Fruit fly (Drosophila melanogaster) whole organism, embryonic: ENCODE results near the gene CtBP.

Experiments used
- Antp ChIP-seq: fragments of 200-800 bp; sonication (Bioruptor generic); optimal IDR thresholded peaks from 3 replicates; lab custom pipeline; 2016; ENCODE audit warnings: missing biosample characterization, missing genetic modification characterization
- BEAF-32 ChIP-seq: fragments of 200-800 bp; sonication (Bioruptor generic); optimal IDR thresholded peaks from 3 replicates; lab custom pipeline; 2017; ENCODE audit warnings: missing biosample characterization, missing genetic modification characterization, mild to moderate bottlenecking, moderate library complexity, missing genetic modification reagents
- CG10267 ChIP-seq: fragments of 200-800 bp; sonication (Bioruptor generic); optimal IDR thresholded peaks from 2 replicates; lab custom pipeline; 2018; ENCODE audit warnings: missing biosample characterization, mild to moderate bottlenecking, missing genetic modification characterization, moderate library complexity
- CG10431 ChIP-seq: fragments of 200-800 bp; sonication (Bioruptor generic); optimal IDR thresholded peaks from 3 replicates; lab custom pipeline; 2018; ENCODE audit warnings: missing biosample characterization, mild to moderate bottlenecking, missing genetic modification characterization
- CG12942 ChIP-seq: fragments of 200-800 bp; sonication (Bioruptor generic); optimal IDR thresholded peaks from 3 replicates; lab custom pipeline; 2016; ENCODE audit warnings: missing biosample characterization, missing genetic modification characterization
- CG13775 ChIP-seq: fragments of 200-800 bp; sonication (Bioruptor generic); optimal IDR thresholded peaks from 3 replicates; lab custom pipeline; 2017; ENCODE audit warnings: missing biosample characterization, mild to moderate bottlenecking, missing genetic modification characterization
- CG30403 ChIP-seq: fragments of 200-800 bp; sonication (Bioruptor generic); optimal IDR thresholded peaks from 3 replicates; lab custom pipeline; 2016; ENCODE audit warnings: missing biosample characterization, missing genetic modification characterization
- CG32772 ChIP-seq: fragments of 200-800 bp; sonication (Bioruptor generic); IDR thresholded peaks from 2 replicates; pipeline ENCODE4 v1.3.6; 2022; ENCODE audit warnings: missing biosample characterization, missing genetic modification characterization
- CG33557 ChIP-seq: fragments of 200-800 bp; sonication (Bioruptor generic); optimal IDR thresholded peaks from 2 replicates; lab custom pipeline; 2019; ENCODE audit warnings: missing biosample characterization, mild to moderate bottlenecking, missing genetic modification characterization, moderate library complexity
- CG34422 ChIP-seq: fragments of 200-800 bp; sonication (Bioruptor generic); IDR thresholded peaks from 3 replicates; pipeline ENCODE4 v1.3.6; 2022; ENCODE audit warnings: missing biosample characterization, missing genetic modification characterization
- CG3995 ChIP-seq: fragments of 200-800 bp; sonication (Bioruptor generic); optimal IDR thresholded peaks from 3 replicates; lab custom pipeline; 2016; ENCODE audit warnings: missing biosample characterization, missing genetic modification characterization
- CG4360 ChIP-seq: fragments of 200-800 bp; sonication (Bioruptor generic); IDR thresholded peaks from 2 replicates; pipeline ENCODE4 v1.3.6; 2022; ENCODE audit warnings: missing biosample characterization, missing genetic modification characterization
- CG43689 ChIP-seq: fragments of 200-800 bp; sonication (Bioruptor generic); IDR thresholded peaks from 2 replicates; pipeline ENCODE4 v1.3.6; 2022; ENCODE audit warnings: missing biosample characterization, missing genetic modification characterization
- CG5245 ChIP-seq: fragments of 200-800 bp; sonication (Bioruptor generic); optimal IDR thresholded peaks from 3 replicates; lab custom pipeline; 2016; ENCODE audit warnings: missing biosample characterization, missing genetic modification characterization
- CG6272 ChIP-seq: fragments of 200-800 bp; sonication (Bioruptor generic); IDR thresholded peaks from 2 replicates; pipeline ENCODE4 v1.3.6; 2022; ENCODE audit warnings: missing biosample characterization, missing genetic modification characterization
- CG7271 ChIP-seq: fragments of 200-800 bp; sonication (Bioruptor generic); optimal IDR thresholded peaks from 2 replicates; lab custom pipeline; 2018; ENCODE audit warnings: missing biosample characterization, mild to moderate bottlenecking, missing genetic modification characterization, moderate library complexity
- CG7839 ChIP-seq: fragments of 200-800 bp; sonication (Bioruptor generic); optimal IDR thresholded peaks from 3 replicates; lab custom pipeline; 2018; ENCODE audit warnings: missing biosample characterization, mild to moderate bottlenecking, missing genetic modification characterization, moderate library complexity
- CTCF ChIP-seq: fragments of 200-800 bp; sonication (Bioruptor generic); optimal IDR thresholded peaks from 2 replicates; lab custom pipeline; 2017; ENCODE audit warnings: missing biosample characterization, mild to moderate bottlenecking, missing genetic modification characterization, moderate library complexity
- Dad ChIP-seq: fragments of 200-800 bp; sonication (Bioruptor generic); optimal IDR thresholded peaks from 3 replicates; lab custom pipeline; 2016; ENCODE audit warnings: missing biosample characterization, missing genetic modification characterization
- Doc3 ChIP-seq: fragments of 200-800 bp; sonication (Bioruptor generic); IDR thresholded peaks from 3 replicates; pipeline ENCODE4 v1.3.6; 2022; ENCODE audit warnings: missing biosample characterization, missing genetic modification characterization; ENCODE audit not compliant: partially characterized antibody
- ERR ChIP-seq: fragments of 200-800 bp; sonication (Bioruptor generic); optimal IDR thresholded peaks from 2 replicates; lab custom pipeline; 2016; ENCODE audit warnings: missing biosample characterization, missing genetic modification characterization
- Hr78 ChIP-seq, 2 experiments: fragments of 200-800 bp in 1 of 2; fragments of >200 bp in 1 of 2; sonication (Bioruptor generic) in 1 of 2; optimal IDR thresholded peaks; 2 replicates each; lab custom pipeline; 2017 to 2019; ENCODE audit warnings: missing biosample characterization in 2 of 2, missing genetic modification characterization in 2 of 2, mild to moderate bottlenecking in 1 of 2, moderate library complexity in 1 of 2
- Lhr ChIP-seq: fragments of 200-800 bp; sonication (Bioruptor generic); optimal IDR thresholded peaks from 3 replicates; lab custom pipeline; 2017; ENCODE audit warnings: mild to moderate bottlenecking, missing biosample characterization, missing genetic modification reagents, missing genetic modification characterization
- MBD-R2 ChIP-seq: fragments of 200-800 bp; sonication (Bioruptor generic); IDR thresholded peaks from 2 replicates; pipeline ENCODE4 v1.3.6; 2022; ENCODE audit warnings: missing biosample characterization, missing genetic modification characterization
- Mad ChIP-seq: fragments of 200-800 bp; sonication (Bioruptor generic); optimal IDR thresholded peaks from 2 replicates; lab custom pipeline; 2016; ENCODE audit warnings: missing biosample characterization, missing genetic modification characterization
- Oli ChIP-seq: fragments of 200-800 bp; sonication (Bioruptor generic); optimal IDR thresholded peaks from 2 replicates; lab custom pipeline; 2018; ENCODE audit warnings: missing biosample characterization, mild to moderate bottlenecking, missing genetic modification characterization, moderate library complexity
- Pdp1 ChIP-seq, 2 experiments: fragments of 200-800 bp; sonication (Bioruptor generic); optimal IDR thresholded peaks; 3 replicates each; lab custom pipeline; 2016; ENCODE audit warnings: missing biosample characterization in 2 of 2, missing genetic modification characterization in 2 of 2, mild to moderate bottlenecking in 1 of 2, moderate library complexity in 1 of 2
- Sry-β ChIP-seq: fragments of 200-800 bp; sonication (Bioruptor generic); optimal IDR thresholded peaks from 2 replicates; lab custom pipeline; 2018; ENCODE audit warnings: missing biosample characterization, mild to moderate bottlenecking, missing genetic modification characterization, moderate library complexity
- Usf ChIP-seq: fragments of 200-800 bp; sonication (Bioruptor generic); optimal IDR thresholded peaks from 2 replicates; lab custom pipeline; 2017; ENCODE audit warnings: missing genotype, missing biosample characterization, missing genetic modification characterization
- ab ChIP-seq: fragments of 200-800 bp; sonication (Bioruptor generic); optimal IDR thresholded peaks from 2 replicates; lab custom pipeline; 2016; ENCODE audit warnings: missing biosample characterization, missing genetic modification characterization
- ara ChIP-seq: fragments of 200-800 bp; sonication (Bioruptor generic); IDR thresholded peaks from 2 replicates; pipeline ENCODE4 v1.3.6; 2022; ENCODE audit warnings: missing biosample characterization, missing genetic modification characterization
- ash1 ChIP-seq: fragments of 200-800 bp; sonication (Bioruptor generic); optimal IDR thresholded peaks from 2 replicates; lab custom pipeline; 2018; ENCODE audit warnings: missing biosample characterization, mild to moderate bottlenecking, missing genetic modification characterization
- bigmax ChIP-seq: fragments of 200-800 bp; sonication (Bioruptor generic); optimal IDR thresholded peaks from 2 replicates; lab custom pipeline; 2018; ENCODE audit warnings: missing biosample characterization, mild to moderate bottlenecking, missing genetic modification characterization
- caup ChIP-seq: fragments of 200-800 bp; sonication (Bioruptor generic); optimal IDR thresholded peaks from 3 replicates; lab custom pipeline; 2017; ENCODE audit warnings: missing biosample characterization, mild to moderate bottlenecking, missing genetic modification characterization, moderate library complexity; ENCODE audit not compliant: severe bottlenecking
- chn ChIP-seq: fragments of 200-800 bp; sonication (Bioruptor generic); optimal IDR thresholded peaks from 2 replicates; lab custom pipeline; 2016; ENCODE audit warnings: missing biosample characterization, missing genetic modification characterization
- corto ChIP-seq: fragments of 200-800 bp; sonication (Bioruptor generic); optimal IDR thresholded peaks from 2 replicates; lab custom pipeline; 2016; ENCODE audit warnings: missing biosample characterization, mild to moderate bottlenecking, missing genetic modification characterization, moderate library complexity
- dmrt99B ChIP-seq: fragments of 200-800 bp; sonication (Bioruptor generic); optimal IDR thresholded peaks from 2 replicates; lab custom pipeline; 2018; ENCODE audit warnings: missing biosample characterization, mild to moderate bottlenecking, missing genetic modification characterization, moderate library complexity
- en ChIP-seq: fragments of 200-800 bp; sonication (Bioruptor generic); optimal IDR thresholded peaks from 2 replicates; lab custom pipeline; 2016; ENCODE audit warnings: missing biosample characterization, missing genetic modification characterization
- ftz-f1 ChIP-seq: fragments of 200-800 bp; sonication (Bioruptor generic); optimal IDR thresholded peaks from 2 replicates; lab custom pipeline; 2016; ENCODE audit warnings: missing biosample characterization, missing genetic modification characterization
- hth ChIP-seq: fragments of >200 bp; optimal IDR thresholded peaks from 2 replicates; lab custom pipeline; 2017; ENCODE audit warnings: inconsistent platforms
- klu ChIP-seq: fragments of 200-800 bp; sonication (Bioruptor generic); IDR thresholded peaks from 2 replicates; pipeline ENCODE4 v1.3.6; 2022; ENCODE audit warnings: missing biosample characterization, missing genetic modification characterization
- luna ChIP-seq: fragments of 200-800 bp; sonication (Bioruptor generic); optimal IDR thresholded peaks from 2 replicates; lab custom pipeline; 2016; ENCODE audit warnings: missing biosample characterization, missing genetic modification characterization
- nerfin-1 ChIP-seq: fragments of 200-800 bp; sonication (Bioruptor generic); optimal IDR thresholded peaks from 3 replicates; lab custom pipeline; 2019; ENCODE audit warnings: missing biosample characterization, mild to moderate bottlenecking, missing genetic modification characterization, moderate library complexity
- onecut ChIP-seq: fragments of 200-800 bp; sonication (Bioruptor generic); IDR thresholded peaks from 2 replicates; pipeline ENCODE4 v1.3.6; 2022; ENCODE audit warnings: missing biosample characterization, missing genetic modification characterization
- pfk ChIP-seq: fragments of 200-800 bp; sonication (Bioruptor generic); optimal IDR thresholded peaks from 2 replicates; lab custom pipeline; 2018; ENCODE audit warnings: missing biosample characterization, mild to moderate bottlenecking, missing genetic modification characterization, moderate library complexity
- repo ChIP-seq: fragments of 200-800 bp; sonication (Bioruptor generic); optimal IDR thresholded peaks from 2 replicates; lab custom pipeline; 2016; ENCODE audit warnings: missing biosample characterization, missing genetic modification characterization
- sima ChIP-seq: fragments of 200-800 bp; sonication (Bioruptor generic); optimal IDR thresholded peaks from 2 replicates; lab custom pipeline; 2016; ENCODE audit warnings: missing biosample characterization, missing genetic modification characterization
- sr ChIP-seq: fragments of 200-800 bp; sonication (Bioruptor generic); IDR thresholded peaks from 3 replicates; pipeline ENCODE4 v1.3.6; 2022; ENCODE audit warnings: missing biosample characterization, missing genetic modification characterization
- ssp ChIP-seq: fragments of 200-800 bp; sonication (Bioruptor generic); IDR thresholded peaks from 2 replicates; pipeline ENCODE4 v1.3.6; 2022; ENCODE audit warnings: missing biosample characterization, missing genetic modification characterization
- vfl ChIP-seq: fragments of 200-800 bp; sonication (Bioruptor generic); optimal IDR thresholded peaks from 2 replicates; lab custom pipeline; 2016; ENCODE audit warnings: missing biosample characterization, missing genetic modification characterization
- zen ChIP-seq: fragments of 200-800 bp; sonication (Bioruptor generic); optimal IDR thresholded peaks from 3 replicates; lab custom pipeline; 2018; ENCODE audit warnings: missing biosample characterization, mild to moderate bottlenecking, missing genetic modification characterization, moderate library complexity

Gene CtBP

dm6 chr3R:13012351-13012750, 902 bp downstream of the CtBP start:
- TF ChIP-seq CG43689 (GFP tag; lab: Robert Waterston, UW): peak; percentile 50; the same call in 1 of the 2 replicates
- TF ChIP-seq ash1 (GFP tag; lab: Kevin White, UChicago): peak; percentile 78
- TF ChIP-seq Antp (GFP tag; lab: Kevin White, UChicago): peak; percentile 76
- peak; percentile 60 for TF ChIP-seq vfl (GFP tag; lab: Kevin White, UChicago)
- TF ChIP-seq chn (GFP tag; lab: Kevin White, UChicago): peak; percentile 72
- peak; percentile 43 for TF ChIP-seq zen (tag; lab: Kevin White, UChicago)
- TF ChIP-seq Sry-β (GFP tag; lab: Kevin White, UChicago): no peak
- TF ChIP-seq Pdp1 (GFP tag; optimal IDR thresholded peaks at IDR 0.05; lab: Kevin White, UChicago): peak; percentile 51 to 79
- peak; percentile 29 for TF ChIP-seq CG5245
- no peak; the same call in 1 of the 2 replicates for TF ChIP-seq CG6272 (GFP tag; lab: Robert Waterston, UW)
- no peak for TF ChIP-seq hth (lab: Kevin White, UChicago)
- peak; percentile 39 for TF ChIP-seq nerfin-1 (tag; lab: Kevin White, UChicago)
- peak in 1 of 2 experiments; percentile 11 for TF ChIP-seq Hr78 (GFP tag; optimal IDR thresholded peaks at IDR 0.05; lab: Kevin White, UChicago)
- TF ChIP-seq CG32772: peak; percentile 72
- TF ChIP-seq CG10431 (GFP tag; lab: Kevin White, UChicago): no peak
- peak; percentile 61 for TF ChIP-seq Mad
- peak; percentile 47 for TF ChIP-seq repo (GFP tag; lab: Kevin White, UChicago)
- TF ChIP-seq caup (GFP tag; lab: Kevin White, UChicago): peak; percentile 53
- no peak for TF ChIP-seq Doc3 (GFP tag; lab: Robert Waterston, UW)
- TF ChIP-seq ara (GFP tag; lab: Robert Waterston, UW): peak; percentile 62; the same call in 1 of the 2 replicates
- peak; percentile 31 for TF ChIP-seq ab (GFP tag; lab: Kevin White, UChicago)
- no peak for TF ChIP-seq CG7271 (tag; lab: Kevin White, UChicago)
- TF ChIP-seq BEAF-32 (GFP tag; lab: Kevin White, UChicago): no peak
- TF ChIP-seq corto (GFP tag; lab: Kevin White, UChicago): no peak
- peak; percentile 41 for TF ChIP-seq CG13775 (GFP tag; lab: Kevin White, UChicago)
- TF ChIP-seq sima (GFP tag; lab: Kevin White, UChicago): no peak
- peak; percentile 38 for TF ChIP-seq Oli (tag; lab: Kevin White, UChicago)
- TF ChIP-seq Usf (GFP tag; lab: Kevin White, UChicago): no peak
- peak; percentile 27; the same call in 1 of the 2 replicates for TF ChIP-seq ssp (GFP tag; lab: Robert Waterston, UW)
- peak; percentile 35; the same call in 1 of the 2 replicates for TF ChIP-seq MBD-R2
- TF ChIP-seq sr: peak; percentile 74; the same call in 2 of the 3 replicates
- no peak for TF ChIP-seq CG3995
- no peak for TF ChIP-seq CG10267 (tag; lab: Kevin White, UChicago)
- TF ChIP-seq luna (GFP tag; lab: Kevin White, UChicago): no peak
- TF ChIP-seq dmrt99B (tag; lab: Kevin White, UChicago): no peak
- no peak for TF ChIP-seq en (GFP tag; lab: Kevin White, UChicago)
- TF ChIP-seq Lhr: no peak
- peak; percentile 44; the same call in 1 of the 2 replicates for TF ChIP-seq klu (GFP tag; lab: Robert Waterston, UW)
- TF ChIP-seq Dad (GFP tag; lab: Kevin White, UChicago): peak; percentile 31
- peak; percentile 49 for TF ChIP-seq CG12942 (GFP tag; lab: Kevin White, UChicago)
- peak; percentile 48 for TF ChIP-seq ftz-f1
- TF ChIP-seq CG34422 (GFP tag; lab: Robert Waterston, UW): peak; percentile 86
- TF ChIP-seq ERR (GFP tag; lab: Kevin White, UChicago): peak; percentile 58
- TF ChIP-seq onecut (GFP tag; lab: Robert Waterston, UW): peak; percentile 42; the same call in 1 of the 2 replicates
- TF ChIP-seq CG4360 (GFP tag; lab: Robert Waterston, UW): peak; percentile 53; the same call in 1 of the 2 replicates
- TF ChIP-seq CTCF (GFP tag; lab: Kevin White, UChicago): no peak
- TF ChIP-seq pfk (GFP tag; lab: Kevin White, UChicago): peak; percentile 1
- TF ChIP-seq CG30403 (GFP tag; lab: Kevin White, UChicago): peak; percentile 75
- no peak for TF ChIP-seq CG33557 (GFP tag; lab: Kevin White, UChicago)
- peak; percentile 56 for TF ChIP-seq CG7839
- TF ChIP-seq bigmax (GFP tag; lab: Kevin White, UChicago): peak; percentile 13
